Worm (Caenorhabditis elegans) whole organism, L4/young adult: ENCODE measurements around the gene srh-182.

ENCODE experiments used
- W03F9.2 ChIP-seq: fragments of 150-350 bp; optimal IDR thresholded peaks from 2 replicates; lab custom pipeline; 2014; ENCODE audit warnings: missing biosample characterization, missing genetic modification characterization
- him-1 ChIP-seq: sonication (generic microtip); optimal IDR thresholded peaks from 2 replicates; lab custom pipeline; 2016; ENCODE audit warnings: missing genotype, missing genetic modification reagents, missing genetic modification characterization, missing compliant biosample characterization

DNA sequence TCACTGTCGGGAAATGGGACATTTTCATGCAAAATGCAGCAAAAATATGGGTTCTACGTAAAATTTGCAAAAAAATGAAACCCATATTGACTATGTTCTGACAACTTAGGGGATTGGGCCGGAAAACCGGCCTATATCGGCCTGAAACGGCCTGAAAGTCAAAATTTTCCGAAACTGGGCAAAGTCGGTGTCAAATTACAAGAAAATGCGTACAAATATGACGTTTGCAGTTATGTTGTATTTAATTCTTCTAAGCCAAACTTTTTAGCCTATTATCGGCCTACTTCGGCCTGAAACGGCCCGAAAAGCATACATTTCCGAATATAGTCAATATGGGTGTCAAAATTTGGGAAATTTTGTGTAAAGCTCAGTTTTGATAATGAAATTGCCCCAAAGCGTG is 38.5 kb upstream of the srh-182 start:
- TF ChIP-seq W03F9.2 (tag; lab: Kevin White, UChicago) (no peak), him-1 (no peak)
